Fruit fly (Drosophila melanogaster) whole organism, embryonic: ENCODE measurements around the gene CG4115.

Experiments
- Bdp1 ChIP-seq: fragments of 200-800 bp; sonication (Bioruptor generic); optimal IDR thresholded peaks from 3 replicates; lab custom pipeline; 2016; ENCODE audit warnings: missing biosample characterization, missing genetic modification characterization
- Blimp-1 ChIP-seq: fragments of 200-800 bp; sonication (Bioruptor generic); optimal IDR thresholded peaks from 3 replicates; lab custom pipeline; 2018; ENCODE audit warnings: missing biosample characterization, missing genetic modification characterization, mild to moderate bottlenecking, moderate library complexity, missing genetic modification reagents
- CG10267 ChIP-seq: fragments of 200-800 bp; sonication (Bioruptor generic); optimal IDR thresholded peaks from 2 replicates; lab custom pipeline; 2018; ENCODE audit warnings: missing biosample characterization, mild to moderate bottlenecking, missing genetic modification characterization, moderate library complexity
- CG10654 ChIP-seq: fragments of 200-800 bp; sonication (Bioruptor generic); optimal IDR thresholded peaks from 2 replicates; lab custom pipeline; 2016; ENCODE audit warnings: missing biosample characterization, missing genetic modification characterization
- CG11456 ChIP-seq: fragments of 200-800 bp; sonication (Bioruptor generic); IDR thresholded peaks from 3 replicates; pipeline ENCODE4 v1.3.6; 2022; ENCODE audit warnings: missing biosample characterization, missing genetic modification characterization
- CG11695 ChIP-seq: fragments of 200-800 bp; sonication (Bioruptor generic); IDR thresholded peaks from 3 replicates; pipeline ENCODE4 v1.3.6; 2022; ENCODE audit warnings: missing biosample characterization, missing genetic modification characterization
- CG11696 ChIP-seq: fragments of 200-800 bp; sonication (Bioruptor generic); IDR thresholded peaks from 2 replicates; pipeline ENCODE4 v1.3.6; 2022; ENCODE audit warnings: missing biosample characterization, missing genetic modification characterization
- CG12071 ChIP-seq: fragments of 200-800 bp; sonication (Bioruptor generic); optimal IDR thresholded peaks from 3 replicates; lab custom pipeline; 2018; ENCODE audit warnings: missing biosample characterization, mild to moderate bottlenecking, missing genetic modification characterization
- CG12391 ChIP-seq: fragments of 200-800 bp; sonication (Bioruptor generic); optimal IDR thresholded peaks from 3 replicates; lab custom pipeline; 2018; ENCODE audit warnings: missing biosample characterization, mild to moderate bottlenecking, missing genetic modification characterization, moderate library complexity
- CG13624 ChIP-seq: fragments of 200-800 bp; sonication (Bioruptor generic); optimal IDR thresholded peaks from 2 replicates; lab custom pipeline; 2016; ENCODE audit warnings: missing biosample characterization, missing genetic modification characterization
- CG14050 ChIP-seq: fragments of 200-800 bp; sonication (Bioruptor generic); IDR thresholded peaks from 3 replicates; pipeline ENCODE4 v1.3.6; 2022; ENCODE audit warnings: missing biosample characterization, missing genetic modification characterization
- CG1529 ChIP-seq: fragments of 200-800 bp; sonication (Bioruptor generic); optimal IDR thresholded peaks from 3 replicates; lab custom pipeline; 2018; ENCODE audit warnings: missing biosample characterization, missing genetic modification characterization
- CG1647 ChIP-seq: fragments of 200-800 bp; sonication (Bioruptor generic); optimal IDR thresholded peaks from 3 replicates; lab custom pipeline; 2016; ENCODE audit warnings: missing biosample characterization, missing genetic modification characterization
- CG16813 ChIP-seq: fragments of 200-800 bp; sonication (Bioruptor generic); IDR thresholded peaks from 3 replicates; pipeline ENCODE4 v1.3.6; 2022; ENCODE audit warnings: missing biosample characterization, missing genetic modification characterization; ENCODE audit not compliant: partially characterized antibody
- CG17568 ChIP-seq: fragments of 200-800 bp; sonication (Bioruptor generic); optimal IDR thresholded peaks from 2 replicates; lab custom pipeline; 2018; ENCODE audit warnings: missing biosample characterization, mild to moderate bottlenecking, missing genetic modification characterization, moderate library complexity
- CG18262 ChIP-seq: fragments of 200-800 bp; optimal IDR thresholded peaks from 3 replicates; lab custom pipeline; 2019; ENCODE audit warnings: missing biosample characterization, mild to moderate bottlenecking, missing genetic modification characterization, moderate library complexity
- CG2120 ChIP-seq: fragments of 200-800 bp; sonication (Bioruptor generic); optimal IDR thresholded peaks from 3 replicates; lab custom pipeline; 2016; ENCODE audit warnings: missing biosample characterization, missing genetic modification characterization
- CG30431 ChIP-seq: fragments of 200-800 bp; sonication (Bioruptor generic); optimal IDR thresholded peaks from 2 replicates; lab custom pipeline; 2017; ENCODE audit warnings: missing biosample characterization, missing genetic modification characterization
- CG3847 ChIP-seq: fragments of 200-800 bp; sonication (Bioruptor generic); IDR thresholded peaks from 2 replicates; pipeline ENCODE4 v1.3.6; 2022; ENCODE audit warnings: missing biosample characterization, missing genetic modification characterization
- CG4820 ChIP-seq: fragments of 200-800 bp; sonication (Bioruptor generic); optimal IDR thresholded peaks from 3 replicates; lab custom pipeline; 2016; ENCODE audit warnings: missing biosample characterization, missing genetic modification characterization
- CG6791 ChIP-seq: fragments of 200-800 bp; sonication (Bioruptor generic); IDR thresholded peaks from 3 replicates; pipeline ENCODE4 v1.3.6; 2022; ENCODE audit warnings: missing biosample characterization, missing genetic modification characterization; ENCODE audit not compliant: partially characterized antibody
- CG7839 ChIP-seq: fragments of 200-800 bp; sonication (Bioruptor generic); optimal IDR thresholded peaks from 3 replicates; lab custom pipeline; 2018; ENCODE audit warnings: missing biosample characterization, mild to moderate bottlenecking, missing genetic modification characterization, moderate library complexity
- CG7963 ChIP-seq: fragments of 200-800 bp; sonication (Bioruptor generic); IDR thresholded peaks from 3 replicates; pipeline ENCODE4 v1.3.6; 2022; ENCODE audit warnings: missing biosample characterization, missing genetic modification characterization; ENCODE audit not compliant: partially characterized antibody
- Deaf1 ChIP-seq: fragments of 200-800 bp; optimal IDR thresholded peaks from 3 replicates; lab custom pipeline; 2019; ENCODE audit warnings: missing biosample characterization, mild to moderate bottlenecking, missing genetic modification characterization, moderate library complexity
- Doc2 ChIP-seq: fragments of 200-800 bp; sonication (Bioruptor generic); IDR thresholded peaks from 2 replicates; pipeline ENCODE4 v1.3.6; 2022; ENCODE audit warnings: missing biosample characterization, missing genetic modification characterization
- GATAe ChIP-seq: fragments of 200-800 bp; sonication (Bioruptor generic); conservative IDR thresholded peaks from 2 replicates; pipeline ENCODE4 v1.3.6; 2022; ENCODE audit warnings: missing biosample characterization, missing genetic modification characterization
- Gsc ChIP-seq: fragments of 200-800 bp; sonication (Bioruptor generic); IDR thresholded peaks from 2 replicates; pipeline ENCODE4 v1.3.6; 2022; ENCODE audit warnings: missing biosample characterization, missing genetic modification characterization
- HmgD ChIP-seq: fragments of 200-800 bp; sonication (Bioruptor generic); optimal IDR thresholded peaks from 3 replicates; lab custom pipeline; 2016; ENCODE audit warnings: missing biosample characterization, missing genetic modification characterization
- Hr3 ChIP-seq: fragments of 200-800 bp; sonication (Bioruptor generic); optimal IDR thresholded peaks from 3 replicates; lab custom pipeline; 2016; ENCODE audit warnings: missing biosample characterization, missing genetic modification characterization
- Med ChIP-seq: fragments of 200-800 bp; sonication (Bioruptor generic); peaks from one replicate; lab custom pipeline; 2016; ENCODE audit warnings: missing biosample characterization, missing genetic modification characterization, mild to moderate bottlenecking, inconsistent platforms, moderate library complexity
- Meics ChIP-seq: fragments of 200-800 bp; sonication (Bioruptor generic); optimal IDR thresholded peaks from 2 replicates; lab custom pipeline; 2017; ENCODE audit warnings: missing biosample characterization, mild to moderate bottlenecking, missing genetic modification characterization
- Sin3A ChIP-seq: fragments of >200 bp; optimal IDR thresholded peaks from 2 replicates; lab custom pipeline; 2018
- Six4 ChIP-seq: fragments of 200-800 bp; sonication (Bioruptor generic); optimal IDR thresholded peaks from 2 replicates; lab custom pipeline; 2016; ENCODE audit warnings: missing biosample characterization, missing genetic modification characterization
- Xbp1 ChIP-seq: fragments of 200-800 bp; sonication (Bioruptor generic); optimal IDR thresholded peaks from 3 replicates; lab custom pipeline; 2016; ENCODE audit warnings: missing biosample characterization, mild to moderate bottlenecking, missing genetic modification characterization
- amos ChIP-seq: fragments of 200-800 bp; sonication (Bioruptor generic); IDR thresholded peaks from 2 replicates; pipeline ENCODE4 v1.3.6; 2022; ENCODE audit warnings: missing biosample characterization, missing genetic modification characterization; ENCODE audit not compliant: partially characterized antibody
- ato ChIP-seq: fragments of 200-800 bp; sonication (Bioruptor generic); IDR thresholded peaks from 2 replicates; pipeline ENCODE4 v1.3.6; 2022; ENCODE audit warnings: missing biosample characterization, missing genetic modification characterization; ENCODE audit not compliant: partially characterized antibody
- chinmo ChIP-seq: fragments of 200-800 bp; sonication (Bioruptor generic); IDR thresholded peaks from 4 replicates; pipeline ENCODE4 v1.3.6; 2022; ENCODE audit warnings: missing biosample characterization, missing genetic modification characterization; ENCODE audit not compliant: partially characterized antibody
- eve ChIP-seq, 2 experiments: fragments of >200 bp; optimal IDR thresholded peaks; 2 replicates each; lab custom pipeline; 2017; ENCODE audit warnings: missing biosample characterization in 2 of 2, missing genetic modification characterization in 2 of 2
- fd3F ChIP-seq: fragments of 200-800 bp; sonication (Bioruptor generic); optimal IDR thresholded peaks from 2 replicates; lab custom pipeline; 2018; ENCODE audit warnings: missing biosample characterization, mild to moderate bottlenecking, missing genetic modification characterization, moderate library complexity
- fu2 ChIP-seq: fragments of 200-800 bp; sonication (Bioruptor generic); optimal IDR thresholded peaks from 2 replicates; lab custom pipeline; 2016; ENCODE audit warnings: missing biosample characterization, missing genetic modification characterization
- gem ChIP-seq: fragments of 200-800 bp; sonication (Bioruptor generic); optimal IDR thresholded peaks from 2 replicates; lab custom pipeline; 2019; ENCODE audit warnings: missing biosample characterization, mild to moderate bottlenecking, missing genetic modification characterization, moderate library complexity
- gsb-n ChIP-seq: fragments of 200-800 bp; sonication (Bioruptor generic); optimal IDR thresholded peaks from 3 replicates; lab custom pipeline; 2018; ENCODE audit warnings: missing biosample characterization, mild to moderate bottlenecking, missing genetic modification characterization
- kah ChIP-seq: fragments of 200-800 bp; sonication (Bioruptor generic); optimal IDR thresholded peaks from 2 replicates; lab custom pipeline; 2018; ENCODE audit warnings: missing biosample characterization, mild to moderate bottlenecking, missing genetic modification characterization
- pita ChIP-seq: fragments of 200-800 bp; sonication (Bioruptor generic); optimal IDR thresholded peaks from 2 replicates; lab custom pipeline; 2017; ENCODE audit warnings: missing biosample characterization, mild to moderate bottlenecking, missing genetic modification characterization
- psq ChIP-seq: fragments of 200-800 bp; sonication (Bioruptor generic); optimal IDR thresholded peaks from 2 replicates; lab custom pipeline; 2017; ENCODE audit warnings: missing biosample characterization, missing genetic modification characterization
- pum ChIP-seq: fragments of 200-800 bp; sonication (Bioruptor generic); optimal IDR thresholded peaks from 2 replicates; lab custom pipeline; 2016; ENCODE audit warnings: missing biosample characterization, missing genetic modification characterization
- repo ChIP-seq: fragments of 200-800 bp; sonication (Bioruptor generic); optimal IDR thresholded peaks from 2 replicates; lab custom pipeline; 2016; ENCODE audit warnings: missing biosample characterization, missing genetic modification characterization
- sc ChIP-seq, 3 experiments: fragments of >200 bp in 2 of 3; fragments of 200-800 bp in 1 of 3; sonication (Bioruptor generic) in 1 of 3; optimal IDR thresholded peaks; 2 replicates in 2 of 3; 3 replicates in 1 of 3; lab custom pipeline; 2017; ENCODE audit warnings: mild to moderate bottlenecking in 1 of 3, missing biosample characterization in 1 of 3, missing genetic modification characterization in 1 of 3, missing genetic modification reagents in 1 of 3
- sr ChIP-seq: fragments of 200-800 bp; sonication (Bioruptor generic); IDR thresholded peaks from 3 replicates; pipeline ENCODE4 v1.3.6; 2022; ENCODE audit warnings: missing biosample characterization, missing genetic modification characterization
- twi ChIP-seq: fragments of 200-800 bp; optimal IDR thresholded peaks from 2 replicates; lab custom pipeline; 2019; ENCODE audit warnings: missing biosample characterization, mild to moderate bottlenecking, missing genetic modification characterization, moderate library complexity
- unpg ChIP-seq: fragments of 200-800 bp; sonication (Bioruptor generic); optimal IDR thresholded peaks from 3 replicates; lab custom pipeline; 2018; ENCODE audit warnings: missing biosample characterization, mild to moderate bottlenecking, missing genetic modification characterization, moderate library complexity

Gene CG4115

DNA sequence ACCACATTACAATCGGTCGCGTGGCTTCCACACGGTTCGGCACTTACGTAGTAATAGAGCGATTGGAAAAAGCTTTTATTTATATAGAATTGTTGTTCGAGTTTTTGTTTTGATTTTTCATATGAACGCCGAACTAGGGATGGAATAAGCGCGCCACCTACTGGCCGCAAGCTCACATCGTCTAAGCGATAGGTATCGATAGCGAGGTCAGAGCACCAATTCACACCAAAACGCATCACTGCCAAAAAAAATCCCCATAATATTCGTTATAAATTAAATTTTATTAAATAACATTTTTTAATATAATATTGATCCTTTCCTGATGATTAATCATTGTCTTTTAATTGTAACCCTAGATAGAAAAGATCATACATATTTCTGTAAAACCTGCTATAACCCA lies 9.3 kb upstream of the CG4115 start, which contains the start of gene CG10038 (continued):
- TF ChIP-seq fu2 (GFP tag; lab: Kevin White, UChicago) (no peak), CG16813 (GFP tag; lab: Robert Waterston, UW) (peak; percentile 93), sr (GFP tag; lab: Robert Waterston, UW) (no peak), Med (GFP tag; lab: Kevin White, UChicago) (peak; percentile 88), kah (GFP tag; lab: Kevin White, UChicago) (no peak), CG6791 (peak; percentile 97), Xbp1 (GFP tag; lab: Kevin White, UChicago) (peak; percentile 62), CG10267 (peak; percentile 55), unpg (GFP tag; lab: Kevin White, UChicago) (peak; percentile 15), chinmo (GFP tag; lab: Robert Waterston, UW) (peak; percentile 92), CG11456 (peak; percentile 72), psq (GFP tag; lab: Kevin White, UChicago) (no peak), Six4 (GFP tag; lab: Kevin White, UChicago) (no peak), CG7839 (tag; lab: Kevin White, UChicago) (peak; percentile 32), CG11696 (GFP tag; lab: Robert Waterston, UW) (no peak), CG10654 (GFP tag; lab: Kevin White, UChicago) (peak; percentile 3), eve (GFP tag; optimal IDR thresholded peaks at IDR 0.05; lab: Kevin White, UChicago) (no peak), Gsc (GFP tag; lab: Robert Waterston, UW) (no peak), Deaf1 (no peak), Bdp1 (no peak), CG1647 (GFP tag; lab: Kevin White, UChicago) (peak; percentile 52), amos (peak; percentile 97), twi (tag; lab: Kevin White, UChicago) (no peak), sc (optimal IDR thresholded peaks at IDR 0.05; lab: Kevin White, UChicago) (no peak), sc (GFP tag; optimal IDR thresholded peaks at IDR 0.05; lab: Kevin White, UChicago) (no peak), CG13624 (GFP tag; lab: Kevin White, UChicago) (peak; percentile 36), CG3847 (GFP tag; lab: Robert Waterston, UW) (peak; percentile 55), pita (GFP tag; lab: Kevin White, UChicago) (no peak), CG4820 (GFP tag; lab: Kevin White, UChicago) (no peak), CG12391 (tag; lab: Kevin White, UChicago) (peak; percentile 46), GATAe (GFP tag; lab: Robert Waterston, UW) (no peak), CG17568 (GFP tag; lab: Kevin White, UChicago) (no peak), gem (no peak), CG11695 (GFP tag; lab: Robert Waterston, UW) (no peak), Meics (GFP tag; lab: Kevin White, UChicago) (peak; percentile 35), fd3F (GFP tag; lab: Kevin White, UChicago) (no peak), CG2120 (peak; percentile 57), CG12071 (no peak), CG18262 (tag; lab: Kevin White, UChicago) (peak; percentile 27), CG1529 (no peak), Doc2 (GFP tag; lab: Robert Waterston, UW) (no peak), CG14050 (GFP tag; lab: Robert Waterston, UW) (no peak), CG7963 (GFP tag; lab: Robert Waterston, UW) (peak; percentile 86), Hr3 (GFP tag; lab: Kevin White, UChicago) (peak; percentile 36), repo (no peak), Blimp-1 (GFP tag; lab: Kevin White, UChicago) (no peak), CG30431 (GFP tag; lab: Kevin White, UChicago) (no peak), gsb-n (no peak), Sin3A (lab: Kevin White, UChicago) (peak; percentile 30), ato (GFP tag; lab: Robert Waterston, UW) (peak; percentile 87), HmgD (GFP tag; lab: Kevin White, UChicago) (no peak), pum (GFP tag; lab: Kevin White, UChicago) (no peak)
